Worm (Caenorhabditis elegans): Measurements from ENCODE around the gene H40L08.8.

ce11 chrX:15070137-15070536 lies 7.3 kb downstream of the H40L08.8 start:
- no peak for TF ChIP-seq him-1 (tag; optimal IDR thresholded peaks at IDR 0.05)
- TF ChIP-seq W03F9.2 (tag; optimal IDR thresholded peaks at IDR 0.05), result no peak
- TF ChIP-seq dao-5 (tag; optimal IDR thresholded peaks at IDR 0.05), result no peak
